Worm (Caenorhabditis elegans) whole organism, L4 larva: ENCODE measurements around the gene knl-1.

Experiments used
- F37D6.2 ChIP-seq: sonication (generic microtip); optimal IDR thresholded peaks from 2 replicates; lab custom pipeline; 2016; ENCODE audit warnings: mild to moderate bottlenecking, missing genetic modification characterization, missing compliant biosample characterization
- F44E2.7 ChIP-seq: fragments of 200-800 bp; sonication (Bioruptor generic); IDR thresholded peaks from 2 replicates; pipeline ENCODE4 v2.1.2; 2022; ENCODE audit warnings: missing genetic modification characterization, missing compliant biosample characterization
- T20F7.1 ChIP-seq: fragments of 200-800 bp; sonication (Bioruptor generic); optimal IDR thresholded peaks from 2 replicates; lab custom pipeline; 2018; ENCODE audit warnings: mild to moderate bottlenecking, missing genetic modification characterization, missing compliant biosample characterization
- T26A8.4 ChIP-seq: fragments of 200-800 bp; sonication (Bioruptor generic); IDR thresholded peaks from 2 replicates; pipeline ENCODE4 v1.3.6; 2022; ENCODE audit warnings: missing genetic modification characterization, missing compliant biosample characterization
- Y105C5A.15 ChIP-seq: fragments of 200-800 bp; sonication (Bioruptor generic); IDR thresholded peaks from 2 replicates; pipeline ENCODE4 v1.3.6; 2022; ENCODE audit warnings: missing genetic modification characterization, missing compliant biosample characterization
- Y75B8A.6 ChIP-seq: fragments of 200-800 bp; sonication (Bioruptor generic); IDR thresholded peaks from 2 replicates; pipeline ENCODE4 v1.3.6; 2022; ENCODE audit warnings: missing genetic modification reagents, missing genetic modification characterization, missing compliant biosample characterization
- aly-2 ChIP-seq: sonication (generic microtip); optimal IDR thresholded peaks from 2 replicates; lab custom pipeline; 2018; ENCODE audit warnings: missing biosample characterization, missing genetic modification characterization
- arid-1 ChIP-seq: fragments of 200-800 bp; sonication (Bioruptor generic); conservative IDR thresholded peaks from 2 replicates; pipeline ENCODE4 v1.3.6; 2022; ENCODE audit warnings: missing genetic modification reagents, missing genetic modification characterization, missing compliant biosample characterization
- attf-4 ChIP-seq: sonication (generic microtip); optimal IDR thresholded peaks from 3 replicates; lab custom pipeline; 2017; ENCODE audit warnings: missing biosample characterization, missing genetic modification characterization
- ceh-20 ChIP-seq: fragments of 200-800 bp; sonication (Bioruptor generic); IDR thresholded peaks from 2 replicates; pipeline ENCODE4 v1.3.6; 2022; ENCODE audit warnings: missing genetic modification reagents, missing genetic modification characterization, missing compliant biosample characterization
- ceh-28 ChIP-seq: fragments of 150-350 bp; optimal IDR thresholded peaks from 2 replicates; lab custom pipeline; 2014; ENCODE audit warnings: missing biosample characterization, missing genetic modification reagents, missing genetic modification characterization
- ceh-32 ChIP-seq: sonication (generic microtip); optimal IDR thresholded peaks from 2 replicates; lab custom pipeline; 2016; ENCODE audit warnings: mild to moderate bottlenecking, missing genetic modification characterization, missing compliant biosample characterization; ENCODE audit not compliant: poor library complexity
- ceh-44 ChIP-seq: fragments of 200-800 bp; sonication (Bioruptor generic); IDR thresholded peaks from 2 replicates; pipeline ENCODE4 v1.3.6; 2022; ENCODE audit warnings: missing genetic modification reagents, missing genetic modification characterization, missing compliant biosample characterization
- ceh-62 ChIP-seq: sonication (generic microtip); optimal IDR thresholded peaks from 2 replicates; lab custom pipeline; 2017; ENCODE audit warnings: missing biosample characterization, missing genetic modification characterization
- ces-1 ChIP-seq: fragments of 150-350 bp; sonication (generic microtip); optimal IDR thresholded peaks from 4 replicates; lab custom pipeline; 2014; ENCODE audit warnings: missing biosample characterization, missing genetic modification reagents, missing genetic modification characterization
- ctbp-1 ChIP-seq: fragments of 200-800 bp; sonication (Bioruptor generic); IDR thresholded peaks from 2 replicates; pipeline ENCODE4 v1.3.6; 2022; ENCODE audit warnings: missing genetic modification reagents, missing genetic modification characterization, missing compliant biosample characterization
- daf-12 ChIP-seq: fragments of 150-350 bp; optimal IDR thresholded peaks from 2 replicates; lab custom pipeline; 2014; ENCODE audit warnings: missing biosample characterization, missing genetic modification reagents, missing genetic modification characterization
- daf-16 ChIP-seq, 3 experiments: sonication (generic microtip); optimal IDR thresholded peaks; 2 replicates each; lab custom pipeline; 2016 to 2017; ENCODE audit warnings: missing genetic modification characterization in 3 of 3, missing genetic modification reagents in 3 of 3, mild to moderate bottlenecking in 2 of 3, missing compliant biosample characterization in 2 of 3, missing biosample characterization in 1 of 3, moderate library complexity in 1 of 3
- daf-19 ChIP-seq: fragments of 200-800 bp; sonication (Bioruptor generic); conservative IDR thresholded peaks from 2 replicates; pipeline ENCODE4 v1.3.6; 2022; ENCODE audit warnings: missing genetic modification characterization, missing compliant biosample characterization
- dpl-1 ChIP-seq: fragments of 150-350 bp; optimal IDR thresholded peaks from 2 replicates; lab custom pipeline; 2014; ENCODE audit warnings: missing biosample characterization, missing genetic modification reagents, missing genetic modification characterization
- duxl-1 ChIP-seq: sonication (generic microtip); optimal IDR thresholded peaks from 2 replicates; lab custom pipeline; 2016; ENCODE audit warnings: mild to moderate bottlenecking, missing genetic modification characterization, moderate library complexity, missing compliant biosample characterization; ENCODE audit not compliant: poor library complexity
- fkh-10 ChIP-seq: fragments of 150-350 bp; optimal IDR thresholded peaks from 2 replicates; lab custom pipeline; 2014; ENCODE audit warnings: missing biosample characterization, missing genetic modification reagents, missing genetic modification characterization
- fos-1 ChIP-seq: fragments of 150-350 bp; optimal IDR thresholded peaks from 2 replicates; lab custom pipeline; 2014; ENCODE audit warnings: missing biosample characterization, missing genetic modification characterization
- hlh-11 ChIP-seq: fragments of 200-800 bp; sonication (Bioruptor generic); optimal IDR thresholded peaks from 2 replicates; lab custom pipeline; 2018; ENCODE audit warnings: mild to moderate bottlenecking, missing genetic modification characterization, missing compliant biosample characterization
- hmg-1.1 ChIP-seq: fragments of 200-800 bp; sonication (Bioruptor generic); IDR thresholded peaks from 2 replicates; pipeline ENCODE4 v1.3.6; 2022; ENCODE audit warnings: missing genetic modification reagents, missing genetic modification characterization, missing compliant biosample characterization
- lin-38 ChIP-seq: fragments of 200-800 bp; sonication (Bioruptor generic); IDR thresholded peaks from 2 replicates; pipeline ENCODE4 v1.3.6; 2022; ENCODE audit warnings: missing genetic modification reagents, missing genetic modification characterization, missing compliant biosample characterization
- lsy-2 ChIP-seq, 2 experiments: fragments of 150-350 bp in 1 of 2; sonication (generic microtip) in 1 of 2; optimal IDR thresholded peaks; 2 replicates each; lab custom pipeline; 2014 to 2017; ENCODE audit warnings: missing biosample characterization in 2 of 2, missing genetic modification characterization in 2 of 2
- mdt-29 ChIP-seq: fragments of 200-800 bp; sonication (Bioruptor generic); IDR thresholded peaks from 2 replicates; pipeline ENCODE4 v1.3.6; 2022; ENCODE audit warnings: missing genetic modification reagents, missing genetic modification characterization, missing compliant biosample characterization
- mep-1 ChIP-seq: fragments of 150-350 bp; sonication (generic microtip); optimal IDR thresholded peaks from 3 replicates; lab custom pipeline; 2014; ENCODE audit warnings: missing biosample characterization, missing genetic modification characterization
- nhr-102 ChIP-seq: sonication (generic microtip); optimal IDR thresholded peaks from 2 replicates; lab custom pipeline; 2016; ENCODE audit warnings: mild to moderate bottlenecking, missing genetic modification characterization, moderate library complexity, missing compliant biosample characterization
- nhr-11 ChIP-seq: fragments of 150-350 bp; optimal IDR thresholded peaks from 2 replicates; lab custom pipeline; 2014; ENCODE audit warnings: missing biosample characterization, missing genetic modification characterization
- nhr-111 ChIP-seq: fragments of 200-800 bp; sonication (Bioruptor generic); optimal IDR thresholded peaks from 2 replicates; lab custom pipeline; 2018; ENCODE audit warnings: mild to moderate bottlenecking, missing genetic modification characterization, missing compliant biosample characterization
- nhr-28 ChIP-seq: fragments of 150-350 bp; optimal IDR thresholded peaks from 2 replicates; lab custom pipeline; 2014; ENCODE audit warnings: missing biosample characterization, missing genetic modification characterization
- nhr-42 ChIP-seq: fragments of 200-800 bp; sonication (Bioruptor generic); IDR thresholded peaks from 2 replicates; pipeline ENCODE4 v1.3.6; 2022; ENCODE audit warnings: missing genetic modification characterization, missing compliant biosample characterization
- nhr-77 ChIP-seq: fragments of 150-350 bp; optimal IDR thresholded peaks from 2 replicates; lab custom pipeline; 2014; ENCODE audit warnings: missing biosample characterization, missing genetic modification characterization
- pqm-1 ChIP-seq: sonication (generic microtip); optimal IDR thresholded peaks from 2 replicates; lab custom pipeline; 2017; ENCODE audit warnings: missing biosample characterization, missing genetic modification characterization
- rbr-2 ChIP-seq: sonication (generic microtip); optimal IDR thresholded peaks from 2 replicates; lab custom pipeline; 2016; ENCODE audit warnings: missing genotype, missing genetic modification characterization, missing compliant biosample characterization
- tag-97 ChIP-seq: fragments of 200-800 bp; sonication (Bioruptor generic); IDR thresholded peaks from 2 replicates; pipeline ENCODE4 v1.3.6; 2022; ENCODE audit warnings: missing genetic modification characterization, missing compliant biosample characterization
- unc-130 ChIP-seq: sonication (generic microtip); optimal IDR thresholded peaks from 2 replicates; lab custom pipeline; 2016; ENCODE audit warnings: missing genetic modification reagents, missing genetic modification characterization, missing compliant biosample characterization
- unc-62 ChIP-seq, 3 experiments: fragments of 150-350 bp in 1 of 3; sonication (generic microtip); optimal IDR thresholded peaks in 2 of 3; peaks in 1 of 3; 1 replicate in 1 of 3; 2 replicates in 2 of 3; lab custom pipeline; 2014 to 2017; ENCODE audit warnings: missing biosample characterization in 3 of 3, missing genetic modification characterization in 3 of 3, missing genetic modification reagents in 3 of 3, missing genotype in 1 of 3
- vab-7 ChIP-seq: fragments of 200-800 bp; sonication (Bioruptor generic); IDR thresholded peaks from 2 replicates; pipeline ENCODE4 v1.3.6; 2022; ENCODE audit warnings: missing genetic modification reagents, missing genetic modification characterization, missing compliant biosample characterization
- zag-1 ChIP-seq: fragments of 150-350 bp; optimal IDR thresholded peaks from 2 replicates; lab custom pipeline; 2014; ENCODE audit warnings: missing biosample characterization, missing genetic modification characterization
- zfp-3 ChIP-seq: fragments of 200-800 bp; sonication (Bioruptor generic); conservative IDR thresholded peaks from 2 replicates; pipeline ENCODE4 v1.3.6; 2022; ENCODE audit warnings: missing genetic modification reagents, missing genetic modification characterization, missing compliant biosample characterization
- zip-11 ChIP-seq: fragments of 200-800 bp; sonication (Bioruptor generic); IDR thresholded peaks from 2 replicates; pipeline ENCODE4 v1.3.6; 2022; ENCODE audit warnings: missing genetic modification characterization, missing compliant biosample characterization

knl-1 gene

ce11 chrIII:8227511-8227910 is 22.9 kb upstream of the knl-1 start, which contains the start of gene fbxl-1 (continued):
- TF ChIP-seq daf-19 (GFP tag; lab: Robert Waterston, UW): no peak
- 0 out of 2 replicates have a peak, but pooled peaks have one; percentile 11 for TF ChIP-seq zfp-3
- TF ChIP-seq fos-1 (tag; lab: Kevin White, UChicago): no peak
- TF ChIP-seq nhr-28 (tag; lab: Kevin White, UChicago): peak; percentile 81
- no peak for TF ChIP-seq ces-1 (GFP tag; lab: Kevin White, UChicago)
- peak; percentile 16 for TF ChIP-seq dpl-1 (GFP tag; lab: Kevin White, UChicago)
- peak; percentile 83 for TF ChIP-seq nhr-77
- TF ChIP-seq ceh-20 (GFP tag; lab: Robert Waterston, UW): peak; percentile 80
- TF ChIP-seq duxl-1 (tag; lab: Kevin White, UChicago): peak; percentile 6
- TF ChIP-seq tag-97 (GFP tag; lab: Robert Waterston, UW): no peak
- TF ChIP-seq Y75B8A.6 (GFP tag; lab: Robert Waterston, UW): no peak
- TF ChIP-seq aly-2 (tag; lab: Kevin White, UChicago): peak; percentile 28
- peak; percentile 45; the same call in 1 of the 2 replicates for TF ChIP-seq mdt-29
- TF ChIP-seq F44E2.7: no peak
- peak; percentile 91 for TF ChIP-seq nhr-11 (tag; lab: Kevin White, UChicago)
- peak; percentile 86 for TF ChIP-seq T20F7.1

- no peak for TF ChIP-seq Y75B8A.6 (GFP tag; lab: Robert Waterston, UW)
- no peak for TF ChIP-seq mdt-29
- peak in 1 of 2 experiments; percentile 79 for TF ChIP-seq unc-62 (GFP tag; optimal IDR thresholded peaks at IDR 0.05 in 1 of 2; lab: Kevin White, UChicago)
- TF ChIP-seq unc-62 (tag; optimal IDR thresholded peaks at IDR 0.05; lab: Kevin White, UChicago): no peak
- TF ChIP-seq nhr-42 (GFP tag; lab: Robert Waterston, UW): 0 out of 2 replicates have a peak, but pooled peaks have one; percentile 50
- no peak for TF ChIP-seq ceh-62
- TF ChIP-seq ctbp-1 (GFP tag; lab: Robert Waterston, UW): no peak
- no peak for TF ChIP-seq ceh-32
- TF ChIP-seq, all 104 proteins: peak for 2
These were observed 21.5 kb upstream of the knl-1 start for ce11 chrIII:8228916-8229315.

ce11 chrIII:8229480-8229879 is 21.0 kb upstream of the knl-1 start:
- TF ChIP-seq hmg-1.1 (GFP tag; lab: Robert Waterston, UW): 0 out of 2 replicates have a peak, but pooled peaks have one; percentile 6
- TF ChIP-seq daf-16 (GFP tag; optimal IDR thresholded peaks at IDR 0.05; lab: Kevin White, UChicago): no peak
- TF ChIP-seq daf-16 (tag; optimal IDR thresholded peaks at IDR 0.05; lab: Kevin White, UChicago): no peak
- TF ChIP-seq vab-7: no peak
- TF ChIP-seq lin-38 (GFP tag; lab: Robert Waterston, UW): 0 out of 2 replicates have a peak, but pooled peaks have one; percentile 13
- peak; percentile 27 for TF ChIP-seq nhr-11 (tag; lab: Kevin White, UChicago)
- no peak for TF ChIP-seq fkh-10 (GFP tag; lab: Kevin White, UChicago)
- TF ChIP-seq lsy-2 (tag; optimal IDR thresholded peaks at IDR 0.05; lab: Kevin White, UChicago): peak in 1 of 2 experiments; percentile 15
- 0 out of 2 replicates have a peak, but pooled peaks have one; percentile 41 for TF ChIP-seq ctbp-1 (GFP tag; lab: Robert Waterston, UW)
- peak; percentile 11 for TF ChIP-seq F37D6.2 (tag; lab: Kevin White, UChicago)
- no peak for TF ChIP-seq aly-2 (tag; lab: Kevin White, UChicago)

ce11 chrIII:8232634-8233033 is 17.8 kb upstream of the knl-1 start, which contains the start of gene henn-1:
henn-1 (plus strand) TSS chrIII:8232651.
- no peak for TF ChIP-seq nhr-102 (tag; lab: Kevin White, UChicago)
- no peak for TF ChIP-seq pqm-1 (tag; lab: Kevin White, UChicago)
- 0 out of 2 replicates have a peak, but pooled peaks have one; percentile 21 for TF ChIP-seq arid-1 (GFP tag; lab: Robert Waterston, UW)
- no peak for TF ChIP-seq ceh-44 (GFP tag; lab: Robert Waterston, UW)
- TF ChIP-seq nhr-111 (GFP tag; lab: Kevin White, UChicago): no peak
- no peak for TF ChIP-seq ceh-20 (GFP tag; lab: Robert Waterston, UW)
- peak; percentile 10 for TF ChIP-seq mep-1
- no peak for TF ChIP-seq ces-1 (GFP tag; lab: Kevin White, UChicago)
- no peak for TF ChIP-seq nhr-42 (GFP tag; lab: Robert Waterston, UW)
- no peak for TF ChIP-seq unc-130
- TF ChIP-seq nhr-11 (tag; lab: Kevin White, UChicago): no peak
- TF ChIP-seq aly-2 (tag; lab: Kevin White, UChicago): no peak
- no peak for TF ChIP-seq Y105C5A.15 (GFP tag; lab: Robert Waterston, UW)
- no peak for TF ChIP-seq zip-11
- TF ChIP-seq F37D6.2 (tag; lab: Kevin White, UChicago): no peak
- TF ChIP-seq zag-1 (tag; lab: Kevin White, UChicago): no peak
- no peak for TF ChIP-seq ceh-28 (tag; lab: Kevin White, UChicago)
- TF ChIP-seq daf-12 (tag; lab: Kevin White, UChicago): no peak
- peak in 1 of 2 experiments; percentile 56 for TF ChIP-seq unc-62 (GFP tag; optimal IDR thresholded peaks at IDR 0.05 in 1 of 2; lab: Kevin White, UChicago)
- no peak for TF ChIP-seq unc-62 (tag; optimal IDR thresholded peaks at IDR 0.05; lab: Kevin White, UChicago)
- TF ChIP-seq T26A8.4 (GFP tag; lab: Robert Waterston, UW): no peak
- TF ChIP-seq attf-4 (tag; lab: Kevin White, UChicago): no peak
- TF ChIP-seq rbr-2 (tag; lab: Kevin White, UChicago): no peak
- peak; percentile 3 for TF ChIP-seq hlh-11 (tag; lab: Kevin White, UChicago)
